Worm (Caenorhabditis elegans): Measurements from ENCODE around the gene F59F5.4.

- TF ChIP-seq T22C8.4 (GFP tag; IDR thresholded peaks at IDR 0.05), result peak; percentile 65
- no peak for TF ChIP-seq med-1 (GFP tag; optimal IDR thresholded peaks at IDR 0.05; ENCODE audit: insufficient read depth)
- peak; percentile 69 for TF ChIP-seq flt-1 (GFP tag; IDR thresholded peaks at IDR 0.05)
- TF ChIP-seq ztf-29 (GFP tag; IDR thresholded peaks at IDR 0.05), result no peak
- peak; percentile 85 for TF ChIP-seq cog-1 (tag; optimal IDR thresholded peaks at IDR 0.05)
- TF ChIP-seq ztf-23 (GFP tag; IDR thresholded peaks at IDR 0.05), result peak; percentile 79
- TF ChIP-seq klf-2 (GFP tag; conservative IDR thresholded peaks at IDR 0.05), result no peak
Measured at ce11 chrX:10555189-10555964, 12.6 kb downstream of the F59F5.4 start, which contains the start of gene syd-2.

Data from whole organism, midembryonic.